Worm (Caenorhabditis elegans): ENCODE results near the gene tsr-2.

DNA sequence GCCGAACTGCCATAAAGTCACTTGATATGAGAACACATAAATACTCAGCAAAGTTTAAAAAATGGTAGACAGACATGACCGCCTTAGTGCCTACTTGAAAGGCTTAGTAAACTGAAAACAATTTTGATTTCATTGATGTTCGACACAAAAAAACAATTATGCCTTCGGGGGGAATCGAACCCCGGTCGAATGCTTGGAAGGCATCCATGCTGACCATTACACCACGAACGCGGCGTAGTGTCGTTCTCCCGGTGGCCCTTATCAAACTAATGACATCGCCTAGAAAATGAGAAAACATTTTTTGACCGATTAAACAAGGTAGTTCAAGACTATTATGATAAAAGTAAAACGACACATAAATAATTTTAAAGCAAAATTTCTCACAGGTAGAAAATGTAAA is 27.8 kb downstream of the tsr-2 start:
- no peak for TF ChIP-seq pha-4 (tag; optimal IDR thresholded peaks at IDR 0.05)
- no peak for TF ChIP-seq snpc-4 (tag; optimal IDR thresholded peaks at IDR 0.05)
- TF ChIP-seq mls-2 (tag; optimal IDR thresholded peaks at IDR 0.05) = no peak
- no peak for TF ChIP-seq nhr-237 (tag; optimal IDR thresholded peaks at IDR 0.05)

Measured in whole organism, mixed stage, embryonic.